Fruit fly (Drosophila melanogaster) whole organism, embryonic: ENCODE measurements around the gene CG15922.

ENCODE experiments used
- Aef1 ChIP-seq: fragments of 200-800 bp; sonication (Bioruptor generic); IDR thresholded peaks from 3 replicates; pipeline ENCODE4 v1.3.6; 2022; ENCODE audit warnings: missing biosample characterization, missing genetic modification characterization
- Bdp1 ChIP-seq: fragments of 200-800 bp; sonication (Bioruptor generic); optimal IDR thresholded peaks from 3 replicates; lab custom pipeline; 2016; ENCODE audit warnings: missing biosample characterization, missing genetic modification characterization
- CG10267 ChIP-seq: fragments of 200-800 bp; sonication (Bioruptor generic); optimal IDR thresholded peaks from 2 replicates; lab custom pipeline; 2018; ENCODE audit warnings: missing biosample characterization, mild to moderate bottlenecking, missing genetic modification characterization, moderate library complexity
- CG11560 ChIP-seq: fragments of 200-800 bp; sonication (Bioruptor generic); IDR thresholded peaks from 3 replicates; pipeline ENCODE4 v1.3.6; 2022; ENCODE audit warnings: missing biosample characterization, missing genetic modification characterization
- CG11696 ChIP-seq: fragments of 200-800 bp; sonication (Bioruptor generic); IDR thresholded peaks from 2 replicates; pipeline ENCODE4 v1.3.6; 2022; ENCODE audit warnings: missing biosample characterization, missing genetic modification characterization
- CG11723 ChIP-seq: fragments of 200-800 bp; sonication (Bioruptor generic); optimal IDR thresholded peaks from 2 replicates; lab custom pipeline; 2017; ENCODE audit warnings: missing biosample characterization, mild to moderate bottlenecking, missing genetic modification characterization
- CG12155 ChIP-seq: fragments of 200-800 bp; sonication (Bioruptor generic); optimal IDR thresholded peaks from 3 replicates; lab custom pipeline; 2016; ENCODE audit warnings: missing biosample characterization, missing genetic modification characterization
- CG12219 ChIP-seq: fragments of 200-800 bp; sonication (Bioruptor generic); optimal IDR thresholded peaks from 3 replicates; lab custom pipeline; 2018; ENCODE audit warnings: missing biosample characterization, mild to moderate bottlenecking, missing genetic modification characterization
- CG1233 ChIP-seq: fragments of 200-800 bp; sonication (Bioruptor generic); optimal IDR thresholded peaks from 4 replicates; lab custom pipeline; 2018; ENCODE audit warnings: missing biosample characterization, mild to moderate bottlenecking, missing genetic modification characterization
- CG12391 ChIP-seq: fragments of 200-800 bp; sonication (Bioruptor generic); optimal IDR thresholded peaks from 3 replicates; lab custom pipeline; 2018; ENCODE audit warnings: missing biosample characterization, mild to moderate bottlenecking, missing genetic modification characterization, moderate library complexity
- CG16815 ChIP-seq: fragments of 200-800 bp; sonication (Bioruptor generic); optimal IDR thresholded peaks from 3 replicates; lab custom pipeline; 2017; ENCODE audit warnings: missing biosample characterization, mild to moderate bottlenecking, missing genetic modification characterization
- CG2712 ChIP-seq: fragments of 200-800 bp; optimal IDR thresholded peaks from 3 replicates; lab custom pipeline; 2019; ENCODE audit warnings: missing biosample characterization, mild to moderate bottlenecking, missing genetic modification characterization, moderate library complexity
- CG3163 ChIP-seq: fragments of 200-800 bp; sonication (Bioruptor generic); optimal IDR thresholded peaks from 3 replicates; lab custom pipeline; 2016; ENCODE audit warnings: missing biosample characterization, missing genetic modification characterization
- CG4328 ChIP-seq: fragments of 200-800 bp; sonication (Bioruptor generic); optimal IDR thresholded peaks from 3 replicates; lab custom pipeline; 2017; ENCODE audit warnings: missing biosample characterization, missing genetic modification reagents, missing genetic modification characterization
- CG4854 ChIP-seq: fragments of 200-800 bp; sonication (Bioruptor generic); optimal IDR thresholded peaks from 2 replicates; lab custom pipeline; 2016; ENCODE audit warnings: missing biosample characterization, missing genetic modification characterization, inconsistent platforms
- CG6175 ChIP-seq: fragments of 200-800 bp; sonication (Bioruptor generic); IDR thresholded peaks from 3 replicates; pipeline ENCODE4 v1.3.6; 2022; ENCODE audit warnings: missing biosample characterization, missing genetic modification characterization
- CG8281 ChIP-seq: fragments of 200-800 bp; sonication (Bioruptor generic); optimal IDR thresholded peaks from 2 replicates; lab custom pipeline; 2018; ENCODE audit warnings: missing biosample characterization, mild to moderate bottlenecking, missing genetic modification characterization, moderate library complexity
- CG8765 ChIP-seq: fragments of 200-800 bp; sonication (Bioruptor generic); IDR thresholded peaks from 2 replicates; pipeline ENCODE4 v1.3.6; 2022; ENCODE audit warnings: missing biosample characterization, missing genetic modification characterization
- Dp ChIP-seq: fragments of 200-800 bp; sonication (Bioruptor generic); optimal IDR thresholded peaks from 2 replicates; lab custom pipeline; 2018; ENCODE audit warnings: missing biosample characterization, mild to moderate bottlenecking, missing genetic modification characterization, moderate library complexity
- Fer1 ChIP-seq: fragments of 200-800 bp; sonication (Bioruptor generic); optimal IDR thresholded peaks from 2 replicates; lab custom pipeline; 2017; ENCODE audit warnings: missing biosample characterization, mild to moderate bottlenecking, missing genetic modification characterization
- Gsc ChIP-seq: fragments of 200-800 bp; sonication (Bioruptor generic); IDR thresholded peaks from 2 replicates; pipeline ENCODE4 v1.3.6; 2022; ENCODE audit warnings: missing biosample characterization, missing genetic modification characterization
- Hmx ChIP-seq: fragments of 200-800 bp; sonication (Bioruptor generic); optimal IDR thresholded peaks from 2 replicates; lab custom pipeline; 2016; ENCODE audit warnings: missing biosample characterization, missing genetic modification characterization
- Meics ChIP-seq: fragments of 200-800 bp; sonication (Bioruptor generic); optimal IDR thresholded peaks from 2 replicates; lab custom pipeline; 2017; ENCODE audit warnings: missing biosample characterization, mild to moderate bottlenecking, missing genetic modification characterization
- Myb ChIP-seq: fragments of 200-800 bp; sonication (Bioruptor generic); optimal IDR thresholded peaks from 2 replicates; lab custom pipeline; 2016; ENCODE audit warnings: missing biosample characterization, missing genetic modification characterization
- NC2α ChIP-seq: fragments of 200-800 bp; sonication (Bioruptor generic); optimal IDR thresholded peaks from 2 replicates; lab custom pipeline; 2016; ENCODE audit warnings: missing biosample characterization, missing genetic modification characterization
- Neu2 ChIP-seq: fragments of 200-800 bp; sonication (Bioruptor generic); optimal IDR thresholded peaks from 3 replicates; lab custom pipeline; 2016; ENCODE audit warnings: missing biosample characterization, missing genetic modification characterization, borderline replicate concordance
- Nf-YA ChIP-seq: fragments of 200-800 bp; sonication (Bioruptor generic); IDR thresholded peaks from 2 replicates; pipeline ENCODE4 v1.3.6; 2022; ENCODE audit warnings: missing biosample characterization, missing genetic modification characterization
- Opbp ChIP-seq: fragments of 200-800 bp; sonication (Bioruptor generic); IDR thresholded peaks from 3 replicates; pipeline ENCODE4 v1.3.6; 2022; ENCODE audit warnings: missing biosample characterization, missing genetic modification characterization; ENCODE audit not compliant: partially characterized antibody
- Sry-β ChIP-seq: fragments of 200-800 bp; sonication (Bioruptor generic); optimal IDR thresholded peaks from 2 replicates; lab custom pipeline; 2018; ENCODE audit warnings: missing biosample characterization, mild to moderate bottlenecking, missing genetic modification characterization, moderate library complexity
- Sry-δ ChIP-seq: fragments of 200-800 bp; sonication (Bioruptor generic); optimal IDR thresholded peaks from 2 replicates; lab custom pipeline; 2016; ENCODE audit warnings: missing biosample characterization, missing genetic modification characterization
- az2 ChIP-seq: fragments of 200-800 bp; sonication (Bioruptor generic); optimal IDR thresholded peaks from 3 replicates; lab custom pipeline; 2016; ENCODE audit warnings: missing biosample characterization, missing genetic modification characterization
- cad ChIP-seq: fragments of >200 bp; optimal IDR thresholded peaks from 2 replicates; lab custom pipeline; 2017; ENCODE audit warnings: missing biosample characterization, missing genetic modification characterization
- chif ChIP-seq, 2 experiments: fragments of 200-800 bp; sonication (Bioruptor generic); optimal IDR thresholded peaks; 3 replicates each; lab custom pipeline; 2016; ENCODE audit warnings: missing biosample characterization in 2 of 2, missing genetic modification characterization in 2 of 2
- ci ChIP-seq: fragments of 200-800 bp; sonication (Bioruptor generic); IDR thresholded peaks from 3 replicates; pipeline ENCODE4 v1.3.6; 2022; ENCODE audit warnings: missing biosample characterization, missing genetic modification characterization
- crol ChIP-seq: fragments of 200-800 bp; sonication (Bioruptor generic); IDR thresholded peaks from 2 replicates; pipeline ENCODE4 v1.3.6; 2022; ENCODE audit warnings: missing biosample characterization, missing genetic modification characterization
- en ChIP-seq: fragments of 200-800 bp; sonication (Bioruptor generic); optimal IDR thresholded peaks from 2 replicates; lab custom pipeline; 2016; ENCODE audit warnings: missing biosample characterization, missing genetic modification characterization
- fd102C ChIP-seq: fragments of 200-800 bp; sonication (Bioruptor generic); optimal IDR thresholded peaks from 2 replicates; lab custom pipeline; 2018; ENCODE audit warnings: missing biosample characterization, mild to moderate bottlenecking, missing genetic modification characterization, moderate library complexity
- gcm2 ChIP-seq: fragments of 200-800 bp; sonication (Bioruptor generic); optimal IDR thresholded peaks from 2 replicates; lab custom pipeline; 2016; ENCODE audit warnings: missing biosample characterization, missing genetic modification characterization
- gfzf ChIP-seq: fragments of 200-800 bp; sonication (Bioruptor generic); optimal IDR thresholded peaks from 2 replicates; lab custom pipeline; 2016; ENCODE audit warnings: missing biosample characterization, mild to moderate bottlenecking, missing genetic modification characterization, moderate library complexity
- hb ChIP-seq: fragments of 200-800 bp; sonication (Bioruptor generic); IDR thresholded peaks from 3 replicates; pipeline ENCODE4 v1.3.6; 2022; ENCODE audit warnings: missing biosample characterization, missing genetic modification characterization; ENCODE audit not compliant: partially characterized antibody
- hbn ChIP-seq: fragments of 200-800 bp; sonication (Bioruptor generic); IDR thresholded peaks from 2 replicates; pipeline ENCODE4 v1.3.6; 2022; ENCODE audit warnings: missing biosample characterization, missing genetic modification characterization; ENCODE audit not compliant: partially characterized antibody
- her ChIP-seq: fragments of 200-800 bp; sonication (Bioruptor generic); optimal IDR thresholded peaks from 2 replicates; lab custom pipeline; 2016; ENCODE audit warnings: missing biosample characterization, missing genetic modification characterization
- hth ChIP-seq: fragments of >200 bp; optimal IDR thresholded peaks from 2 replicates; lab custom pipeline; 2017; ENCODE audit warnings: inconsistent platforms
- ind ChIP-seq: fragments of 200-800 bp; sonication (Bioruptor generic); optimal IDR thresholded peaks from 3 replicates; lab custom pipeline; 2016; ENCODE audit warnings: missing biosample characterization, missing genetic modification characterization
- nmo ChIP-seq: fragments of 200-800 bp; sonication (Bioruptor generic); optimal IDR thresholded peaks from 2 replicates; lab custom pipeline; 2018; ENCODE audit warnings: missing biosample characterization, mild to moderate bottlenecking, missing genetic modification characterization, moderate library complexity
- pho ChIP-seq: fragments of 200-800 bp; sonication (Bioruptor generic); optimal IDR thresholded peaks from 2 replicates; lab custom pipeline; 2016; ENCODE audit warnings: missing biosample characterization, missing genetic modification characterization
- phol ChIP-seq: fragments of 200-800 bp; sonication (Bioruptor generic); optimal IDR thresholded peaks from 3 replicates; lab custom pipeline; 2018; ENCODE audit warnings: missing biosample characterization, mild to moderate bottlenecking, missing genetic modification characterization, moderate library complexity
- ro ChIP-seq: fragments of 200-800 bp; sonication (Bioruptor generic); IDR thresholded peaks from 2 replicates; pipeline ENCODE4 v1.3.6; 2022; ENCODE audit warnings: missing biosample characterization, missing genetic modification characterization
- salm ChIP-seq: fragments of 200-800 bp; sonication (Bioruptor generic); optimal IDR thresholded peaks from 2 replicates; lab custom pipeline; 2018; ENCODE audit warnings: missing biosample characterization, mild to moderate bottlenecking, missing genetic modification characterization
- ssp ChIP-seq: fragments of 200-800 bp; sonication (Bioruptor generic); IDR thresholded peaks from 2 replicates; pipeline ENCODE4 v1.3.6; 2022; ENCODE audit warnings: missing biosample characterization, missing genetic modification characterization
- stc ChIP-seq: fragments of 200-800 bp; sonication (Bioruptor generic); IDR thresholded peaks from 2 replicates; pipeline ENCODE4 v1.3.6; 2022; ENCODE audit warnings: missing biosample characterization, missing genetic modification characterization
- tgo ChIP-seq: fragments of 200-800 bp; sonication (Bioruptor generic); IDR thresholded peaks from 3 replicates; pipeline ENCODE4 v1.3.6; 2022; ENCODE audit warnings: missing biosample characterization, missing genetic modification characterization
- zfh1 ChIP-seq: fragments of 200-800 bp; sonication (Bioruptor generic); IDR thresholded peaks from 3 replicates; pipeline ENCODE4 v1.3.6; 2022; ENCODE audit warnings: missing biosample characterization, missing genetic modification characterization

Gene CG15922

DNA sequence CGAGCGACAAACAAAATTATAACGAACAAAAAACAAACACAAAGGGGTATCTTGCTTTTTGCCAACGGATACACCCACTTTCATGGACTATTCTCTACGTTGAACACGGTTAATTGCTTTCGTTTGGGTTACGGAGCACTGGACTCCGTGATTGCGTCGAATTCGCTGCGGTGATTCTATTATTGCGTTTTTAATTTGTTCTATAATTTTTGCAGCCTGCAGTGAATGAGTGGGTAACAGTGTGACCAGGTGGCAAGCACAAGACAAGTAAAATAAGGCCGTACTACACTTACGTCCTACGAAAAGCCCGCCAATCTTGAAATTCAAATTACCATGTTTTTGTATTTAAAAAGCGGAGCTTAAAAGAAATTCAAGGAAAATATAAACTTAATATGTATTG is 25.5 kb upstream of the CG15922 start, which contains the start of gene CG16953 (continued):
- TF ChIP-seq CG12155 (GFP tag; lab: Kevin White, UChicago): no peak
- no peak for TF ChIP-seq zfh1
- no peak for TF ChIP-seq Meics (GFP tag; lab: Kevin White, UChicago)
- no peak for TF ChIP-seq Opbp
- no peak for TF ChIP-seq Gsc (GFP tag; lab: Robert Waterston, UW)
- TF ChIP-seq CG12391 (tag; lab: Kevin White, UChicago): no peak
- no peak for TF ChIP-seq pho (GFP tag; lab: Kevin White, UChicago)
- no peak for TF ChIP-seq hbn (GFP tag; lab: Robert Waterston, UW)
- no peak for TF ChIP-seq ssp (GFP tag; lab: Robert Waterston, UW)
- no peak for TF ChIP-seq Neu2
- TF ChIP-seq phol: peak; percentile 12
- TF ChIP-seq Nf-YA (GFP tag; lab: Robert Waterston, UW): no peak
- no peak for TF ChIP-seq her
- no peak for TF ChIP-seq en (GFP tag; lab: Kevin White, UChicago)
- TF ChIP-seq gfzf (GFP tag; lab: Kevin White, UChicago): peak; percentile 84
- no peak for TF ChIP-seq CG1233
- TF ChIP-seq CG2712: no peak
- TF ChIP-seq CG10267: peak; percentile 30
- no peak for TF ChIP-seq ro
- TF ChIP-seq ind (GFP tag; lab: Kevin White, UChicago): no peak
- no peak for TF ChIP-seq CG11696 (GFP tag; lab: Robert Waterston, UW)
- TF ChIP-seq Bdp1: no peak
- no peak for TF ChIP-seq chif (GFP tag; optimal IDR thresholded peaks at IDR 0.05; lab: Kevin White, UChicago)
- no peak for TF ChIP-seq Sry-β
- peak; percentile 4 for TF ChIP-seq Fer1 (GFP tag; lab: Kevin White, UChicago)
- TF ChIP-seq cad (GFP tag; lab: Kevin White, UChicago): no peak
- no peak for TF ChIP-seq az2 (GFP tag; lab: Kevin White, UChicago)
- no peak for TF ChIP-seq CG4328 (GFP tag; lab: Kevin White, UChicago)
- no peak for TF ChIP-seq NC2α
- no peak for TF ChIP-seq nmo (GFP tag; lab: Kevin White, UChicago)
- no peak for TF ChIP-seq CG4854 (GFP tag; lab: Kevin White, UChicago)
- TF ChIP-seq tgo: no peak
- peak; percentile 21 for TF ChIP-seq Sry-δ
- TF ChIP-seq gcm2 (GFP tag; lab: Kevin White, UChicago): no peak
- no peak for TF ChIP-seq CG3163 (GFP tag; lab: Kevin White, UChicago)
- no peak for TF ChIP-seq fd102C (GFP tag; lab: Kevin White, UChicago)
- no peak for TF ChIP-seq CG6175
- no peak for TF ChIP-seq salm (tag; lab: Kevin White, UChicago)
- no peak for TF ChIP-seq CG8281 (tag; lab: Kevin White, UChicago)
- no peak for TF ChIP-seq hb (GFP tag; lab: Robert Waterston, UW)
- TF ChIP-seq Aef1 (GFP tag; lab: Robert Waterston, UW): no peak
- TF ChIP-seq CG16815 (GFP tag; lab: Kevin White, UChicago): no peak
- no peak for TF ChIP-seq hth (lab: Kevin White, UChicago)
- TF ChIP-seq CG11560: no peak
- peak; percentile 87 for TF ChIP-seq Dp
- TF ChIP-seq Hmx (GFP tag; lab: Kevin White, UChicago): no peak
- TF ChIP-seq CG11723: no peak
- no peak for TF ChIP-seq ci
- TF ChIP-seq Myb (GFP tag; lab: Kevin White, UChicago): no peak
- TF ChIP-seq CG8765 (GFP tag; lab: Robert Waterston, UW): no peak
- no peak for TF ChIP-seq CG12219 (GFP tag; lab: Kevin White, UChicago)
- TF ChIP-seq stc: no peak
- peak; percentile 20; the same call in 1 of the 2 replicates for TF ChIP-seq crol (GFP tag; lab: Robert Waterston, UW)
